Fruit fly (Drosophila melanogaster) whole organism, embryonic: Measurements from ENCODE around the gene CG10413.
A peak's percentile ranks its signal among the peaks of the same experiment; 100 is the strongest.

Source experiments
- Atf3 ChIP-seq: fragments of 200-800 bp; sonication (Bioruptor generic); optimal IDR thresholded peaks from 3 replicates; lab custom pipeline; 2016; ENCODE audit warnings: missing biosample characterization, missing genetic modification characterization
- Atf6 ChIP-seq: fragments of 200-800 bp; sonication (Bioruptor generic); IDR thresholded peaks from 2 replicates; pipeline ENCODE4 v1.3.6; 2022; ENCODE audit warnings: missing biosample characterization, missing genetic modification characterization
- CG10209 ChIP-seq: fragments of 200-800 bp; sonication (Bioruptor generic); optimal IDR thresholded peaks from 3 replicates; lab custom pipeline; 2017; ENCODE audit warnings: missing biosample characterization, mild to moderate bottlenecking, missing genetic modification characterization, missing genetic modification reagents
- CG10543 ChIP-seq: fragments of 200-800 bp; sonication (Bioruptor generic); optimal IDR thresholded peaks from 3 replicates; lab custom pipeline; 2017; ENCODE audit warnings: missing biosample characterization, mild to moderate bottlenecking, missing genetic modification characterization, moderate library complexity
- CG11085 ChIP-seq: fragments of 200-800 bp; sonication (Bioruptor generic); IDR thresholded peaks from 2 replicates; pipeline ENCODE4 v1.3.6; 2022; ENCODE audit warnings: missing biosample characterization, missing genetic modification characterization
- CG11247 ChIP-seq: fragments of 200-800 bp; sonication (Bioruptor generic); IDR thresholded peaks from 2 replicates; pipeline ENCODE4 v1.3.6; 2022; ENCODE audit warnings: missing biosample characterization, missing genetic modification characterization
- CG11695 ChIP-seq: fragments of 200-800 bp; sonication (Bioruptor generic); IDR thresholded peaks from 3 replicates; pipeline ENCODE4 v1.3.6; 2022; ENCODE audit warnings: missing biosample characterization, missing genetic modification characterization
- CG12744 ChIP-seq: fragments of 200-800 bp; sonication (Bioruptor generic); optimal IDR thresholded peaks from 2 replicates; lab custom pipeline; 2016; ENCODE audit warnings: missing biosample characterization, missing genetic modification characterization
- CG13296 ChIP-seq: fragments of 200-800 bp; sonication (Bioruptor generic); optimal IDR thresholded peaks from 3 replicates; lab custom pipeline; 2018; ENCODE audit warnings: missing biosample characterization, mild to moderate bottlenecking, missing genetic modification characterization
- CG14860 ChIP-seq: fragments of 200-800 bp; sonication (Bioruptor generic); IDR thresholded peaks from 3 replicates; pipeline ENCODE4 v1.3.6; 2022; ENCODE audit warnings: missing biosample characterization, missing genetic modification characterization; ENCODE audit not compliant: partially characterized antibody
- CG14965 ChIP-seq: fragments of 200-800 bp; sonication (Bioruptor generic); optimal IDR thresholded peaks from 2 replicates; lab custom pipeline; 2016; ENCODE audit warnings: missing biosample characterization, missing genetic modification characterization, borderline replicate concordance
- CG17385 ChIP-seq: fragments of 200-800 bp; sonication (Bioruptor generic); optimal IDR thresholded peaks from 3 replicates; lab custom pipeline; 2018; ENCODE audit warnings: missing biosample characterization, mild to moderate bottlenecking, missing genetic modification characterization
- CG17802 ChIP-seq: fragments of 200-800 bp; sonication (Bioruptor generic); optimal IDR thresholded peaks from 2 replicates; lab custom pipeline; 2018; ENCODE audit warnings: missing biosample characterization, mild to moderate bottlenecking, missing genetic modification characterization, moderate library complexity
- CG17912 ChIP-seq: fragments of 200-800 bp; sonication (Bioruptor generic); optimal IDR thresholded peaks from 2 replicates; lab custom pipeline; 2018; ENCODE audit warnings: missing biosample characterization, mild to moderate bottlenecking, missing genetic modification characterization
- CG2116 ChIP-seq: fragments of 200-800 bp; sonication (Bioruptor generic); optimal IDR thresholded peaks from 3 replicates; lab custom pipeline; 2018; ENCODE audit warnings: missing biosample characterization, mild to moderate bottlenecking, missing genetic modification characterization
- CG34422 ChIP-seq: fragments of 200-800 bp; sonication (Bioruptor generic); IDR thresholded peaks from 3 replicates; pipeline ENCODE4 v1.3.6; 2022; ENCODE audit warnings: missing biosample characterization, missing genetic modification characterization
- CG4854 ChIP-seq: fragments of 200-800 bp; sonication (Bioruptor generic); optimal IDR thresholded peaks from 2 replicates; lab custom pipeline; 2016; ENCODE audit warnings: missing biosample characterization, missing genetic modification characterization, inconsistent platforms
- CG6813 ChIP-seq: fragments of 200-800 bp; sonication (Bioruptor generic); optimal IDR thresholded peaks from 2 replicates; lab custom pipeline; 2017; ENCODE audit warnings: missing biosample characterization, missing genetic modification characterization, mild to moderate bottlenecking, moderate library complexity, missing genetic modification reagents
- CG7372 ChIP-seq: fragments of 200-800 bp; sonication (Bioruptor generic); IDR thresholded peaks from 2 replicates; pipeline ENCODE4 v1.3.6; 2022; ENCODE audit warnings: missing biosample characterization, missing genetic modification characterization
- CG8290 ChIP-seq, 3 experiments: fragments of 200-800 bp; sonication (Bioruptor generic); optimal IDR thresholded peaks; 2 replicates each; lab custom pipeline; 2016 to 2019; ENCODE audit warnings: missing biosample characterization in 3 of 3, missing genetic modification characterization in 3 of 3, mild to moderate bottlenecking in 2 of 3, moderate library complexity in 1 of 3
- CG9727 ChIP-seq: fragments of 200-800 bp; sonication (Bioruptor generic); optimal IDR thresholded peaks from 3 replicates; lab custom pipeline; 2017; ENCODE audit warnings: missing biosample characterization, mild to moderate bottlenecking, missing genetic modification characterization
- Chrac-16 ChIP-seq: fragments of 200-800 bp; sonication (Bioruptor generic); optimal IDR thresholded peaks from 3 replicates; lab custom pipeline; 2016; ENCODE audit warnings: missing biosample characterization, missing genetic modification characterization
- CoRest ChIP-seq: fragments of 200-800 bp; sonication (Bioruptor generic); optimal IDR thresholded peaks from 3 replicates; lab custom pipeline; 2018; ENCODE audit warnings: missing biosample characterization, mild to moderate bottlenecking, missing genetic modification characterization, moderate library complexity
- CrebB ChIP-seq: fragments of 200-800 bp; sonication (Bioruptor generic); optimal IDR thresholded peaks from 3 replicates; lab custom pipeline; 2018; ENCODE audit warnings: missing biosample characterization, mild to moderate bottlenecking, missing genetic modification characterization
- D19B ChIP-seq: fragments of 200-800 bp; sonication (Bioruptor generic); optimal IDR thresholded peaks from 2 replicates; lab custom pipeline; 2017; ENCODE audit warnings: missing biosample characterization, mild to moderate bottlenecking, missing genetic modification characterization
- Dek ChIP-seq: fragments of 200-800 bp; sonication (Bioruptor generic); optimal IDR thresholded peaks from 3 replicates; lab custom pipeline; 2019; ENCODE audit warnings: missing biosample characterization, mild to moderate bottlenecking, missing genetic modification characterization, moderate library complexity
- ERR ChIP-seq: fragments of 200-800 bp; sonication (Bioruptor generic); optimal IDR thresholded peaks from 2 replicates; lab custom pipeline; 2016; ENCODE audit warnings: missing biosample characterization, missing genetic modification characterization
- Ets65A ChIP-seq: fragments of 200-800 bp; sonication (Bioruptor generic); peaks from one replicate; lab custom pipeline; 2016; ENCODE audit warnings: missing biosample characterization, missing genetic modification characterization
- Fer1 ChIP-seq: fragments of 200-800 bp; sonication (Bioruptor generic); optimal IDR thresholded peaks from 2 replicates; lab custom pipeline; 2017; ENCODE audit warnings: missing biosample characterization, mild to moderate bottlenecking, missing genetic modification characterization
- Fer3 ChIP-seq: fragments of 200-800 bp; sonication (Bioruptor generic); optimal IDR thresholded peaks from 2 replicates; lab custom pipeline; 2018; ENCODE audit warnings: missing biosample characterization, mild to moderate bottlenecking, missing genetic modification characterization, moderate library complexity
- H2.0 ChIP-seq: fragments of 200-800 bp; sonication (Bioruptor generic); IDR thresholded peaks from 2 replicates; pipeline ENCODE4 v1.3.6; 2022; ENCODE audit warnings: missing biosample characterization, missing genetic modification characterization
- HmgD ChIP-seq: fragments of 200-800 bp; sonication (Bioruptor generic); optimal IDR thresholded peaks from 3 replicates; lab custom pipeline; 2016; ENCODE audit warnings: missing biosample characterization, missing genetic modification characterization
- HmgZ ChIP-seq: fragments of 200-800 bp; sonication (Bioruptor generic); optimal IDR thresholded peaks from 2 replicates; lab custom pipeline; 2018; ENCODE audit warnings: missing biosample characterization, mild to moderate bottlenecking, missing genetic modification characterization
- Hmr ChIP-seq: fragments of 200-800 bp; sonication (Bioruptor generic); optimal IDR thresholded peaks from 3 replicates; lab custom pipeline; 2017; ENCODE audit warnings: mild to moderate bottlenecking, missing biosample characterization, missing genetic modification reagents, missing genetic modification characterization
- Hr51 ChIP-seq, 2 experiments: fragments of 200-800 bp; sonication (Bioruptor generic); optimal IDR thresholded peaks; 2 replicates in 1 of 2; 3 replicates in 1 of 2; lab custom pipeline; 2016 to 2018; ENCODE audit warnings: missing biosample characterization in 2 of 2, missing genetic modification characterization in 2 of 2, mild to moderate bottlenecking in 1 of 2, moderate library complexity in 1 of 2
- Med ChIP-seq: fragments of 200-800 bp; sonication (Bioruptor generic); peaks from one replicate; lab custom pipeline; 2016; ENCODE audit warnings: missing biosample characterization, missing genetic modification characterization, mild to moderate bottlenecking, inconsistent platforms, moderate library complexity
- Six4 ChIP-seq: fragments of 200-800 bp; sonication (Bioruptor generic); optimal IDR thresholded peaks from 2 replicates; lab custom pipeline; 2016; ENCODE audit warnings: missing biosample characterization, missing genetic modification characterization
- caup ChIP-seq: fragments of 200-800 bp; sonication (Bioruptor generic); optimal IDR thresholded peaks from 3 replicates; lab custom pipeline; 2017; ENCODE audit warnings: missing biosample characterization, mild to moderate bottlenecking, missing genetic modification characterization, moderate library complexity; ENCODE audit not compliant: severe bottlenecking
- dm ChIP-seq: fragments of 200-800 bp; sonication (Bioruptor generic); optimal IDR thresholded peaks from 3 replicates; lab custom pipeline; 2016; ENCODE audit warnings: missing biosample characterization, missing genetic modification characterization
- dmrt99B ChIP-seq: fragments of 200-800 bp; sonication (Bioruptor generic); optimal IDR thresholded peaks from 2 replicates; lab custom pipeline; 2018; ENCODE audit warnings: missing biosample characterization, mild to moderate bottlenecking, missing genetic modification characterization, moderate library complexity
- gcm ChIP-seq: fragments of 200-800 bp; sonication (Bioruptor generic); optimal IDR thresholded peaks from 2 replicates; lab custom pipeline; 2019; ENCODE audit warnings: missing biosample characterization, mild to moderate bottlenecking, missing genetic modification characterization, moderate library complexity
- gsb-n ChIP-seq: fragments of 200-800 bp; sonication (Bioruptor generic); optimal IDR thresholded peaks from 3 replicates; lab custom pipeline; 2018; ENCODE audit warnings: missing biosample characterization, mild to moderate bottlenecking, missing genetic modification characterization
- her ChIP-seq: fragments of 200-800 bp; sonication (Bioruptor generic); optimal IDR thresholded peaks from 2 replicates; lab custom pipeline; 2016; ENCODE audit warnings: missing biosample characterization, missing genetic modification characterization
- lilli ChIP-seq: fragments of 200-800 bp; sonication (Bioruptor generic); optimal IDR thresholded peaks from 3 replicates; lab custom pipeline; 2016; ENCODE audit warnings: missing biosample characterization, missing genetic modification characterization
- maf-S ChIP-seq: fragments of 200-800 bp; sonication (Bioruptor generic); optimal IDR thresholded peaks from 2 replicates; lab custom pipeline; 2016; ENCODE audit warnings: missing biosample characterization, missing genetic modification characterization
- pho ChIP-seq: fragments of 200-800 bp; sonication (Bioruptor generic); optimal IDR thresholded peaks from 2 replicates; lab custom pipeline; 2016; ENCODE audit warnings: missing biosample characterization, missing genetic modification characterization
- scrt ChIP-seq: fragments of 200-800 bp; sonication (Bioruptor generic); optimal IDR thresholded peaks from 2 replicates; lab custom pipeline; 2018; ENCODE audit warnings: missing biosample characterization, mild to moderate bottlenecking, missing genetic modification characterization, moderate library complexity
- sd ChIP-seq: fragments of 200-800 bp; sonication (Bioruptor generic); optimal IDR thresholded peaks from 3 replicates; lab custom pipeline; 2018; ENCODE audit warnings: missing biosample characterization, mild to moderate bottlenecking, missing genetic modification characterization, moderate library complexity
- sens ChIP-seq: fragments of 200-800 bp; sonication (Bioruptor generic); peaks from one replicate; lab custom pipeline; 2016; ENCODE audit warnings: missing biosample characterization, missing genetic modification characterization
- tx ChIP-seq: fragments of 200-800 bp; sonication (Bioruptor generic); optimal IDR thresholded peaks from 2 replicates; lab custom pipeline; 2016; ENCODE audit warnings: missing biosample characterization, missing genetic modification characterization

Gene CG10413

dm6 chr2L:18567563-18567962 lies 37.5 kb downstream of the CG10413 start (continued):
- TF ChIP-seq CG14860 (GFP tag; lab: Robert Waterston, UW) (no peak), Hmr (GFP tag; lab: Kevin White, UChicago) (peak; percentile 87), lilli (GFP tag; lab: Kevin White, UChicago) (peak; percentile 29), HmgZ (tag; lab: Kevin White, UChicago) (peak; percentile 40), CG14965 (GFP tag; lab: Kevin White, UChicago) (peak; percentile 19), ERR (GFP tag; lab: Kevin White, UChicago) (peak; percentile 13), sd (tag; lab: Kevin White, UChicago) (peak; percentile 10), pho (GFP tag; lab: Kevin White, UChicago) (peak; percentile 61), Dek (tag; lab: Kevin White, UChicago) (peak; percentile 42), CG17385 (peak; percentile 16), CG11085 (GFP tag; lab: Robert Waterston, UW) (no peak), dmrt99B (tag; lab: Kevin White, UChicago) (peak; percentile 34), scrt (peak; percentile 26), Fer3 (tag; lab: Kevin White, UChicago) (peak; percentile 41), Fer1 (GFP tag; lab: Kevin White, UChicago) (peak; percentile 66), CoRest (tag; lab: Kevin White, UChicago) (peak; percentile 9), D19B (GFP tag; lab: Kevin White, UChicago) (peak; percentile 26), dm (no peak), tx (GFP tag; lab: Kevin White, UChicago) (peak; percentile 8), CG17802 (no peak), Ets65A (no peak), gcm (GFP tag; lab: Kevin White, UChicago) (no peak), CG7372 (GFP tag; lab: Robert Waterston, UW) (no peak), CG34422 (GFP tag; lab: Robert Waterston, UW) (no peak), CG8290 (GFP tag; optimal IDR thresholded peaks at IDR 0.05; lab: Kevin White, UChicago) (no peak), CG8290 (tag; optimal IDR thresholded peaks at IDR 0.05; lab: Kevin White, UChicago) (peak in 1 of 2 experiments; percentile 71), CG10543 (GFP tag; lab: Kevin White, UChicago) (peak; percentile 62), CG4854 (GFP tag; lab: Kevin White, UChicago) (peak; percentile 33), CrebB (tag; lab: Kevin White, UChicago) (peak; percentile 17), caup (GFP tag; lab: Kevin White, UChicago) (peak; percentile 69), Atf3 (no peak), CG2116 (GFP tag; lab: Kevin White, UChicago) (peak; percentile 27), HmgD (GFP tag; lab: Kevin White, UChicago) (no peak), CG17912 (GFP tag; lab: Kevin White, UChicago) (peak; percentile 8), CG6813 (GFP tag; lab: Kevin White, UChicago) (peak; percentile 59), CG10209 (GFP tag; lab: Kevin White, UChicago) (peak; percentile 55), gsb-n (tag; lab: Kevin White, UChicago) (no peak), Chrac-16 (GFP tag; lab: Kevin White, UChicago) (no peak), sens (GFP tag; lab: Kevin White, UChicago) (peak; percentile 82), CG13296 (GFP tag; lab: Kevin White, UChicago) (peak; percentile 56), Med (GFP tag; lab: Kevin White, UChicago) (peak; percentile 92), her (GFP tag; lab: Kevin White, UChicago) (peak; percentile 68), H2.0 (no peak), CG12744 (GFP tag; lab: Kevin White, UChicago) (peak; percentile 39), maf-S (GFP tag; lab: Kevin White, UChicago) (peak; percentile 49), CG9727 (GFP tag; lab: Kevin White, UChicago) (peak; percentile 6), Atf6 (GFP tag; lab: Robert Waterston, UW) (peak; percentile 63), Six4 (GFP tag; lab: Kevin White, UChicago) (no peak), CG11695 (GFP tag; lab: Robert Waterston, UW) (peak; percentile 49; the same call in 2 of the 3 replicates), Hr51 (GFP tag; optimal IDR thresholded peaks at IDR 0.05; lab: Kevin White, UChicago) (peak in 1 of 2 experiments; percentile 30), CG11247 (GFP tag; lab: Robert Waterston, UW) (0 out of 2 replicates have a peak, but pooled peaks have one; percentile 9)
